Worm (Caenorhabditis elegans): Measurements from ENCODE around the gene ZC204.12.

ce11 chrII:1624572-1624971, 32.5 kb downstream of the ZC204.12 start, which contains the start of gene fbxa-160:
- TF ChIP-seq W03F9.2 (tag; optimal IDR thresholded peaks at IDR 0.05) (no peak), him-1 (tag; optimal IDR thresholded peaks at IDR 0.05) (no peak)

All from whole organism, L4/young adult.